Worm (Caenorhabditis elegans) whole organism, L1 larva: ENCODE data around the gene D2023.3.

ENCODE experiments used
- ama-1 ChIP-seq: fragments of 150-350 bp; optimal IDR thresholded peaks from 2 replicates; lab custom pipeline; 2014
- ceh-63 ChIP-seq: fragments of 200-800 bp; sonication (Bioruptor generic); optimal IDR thresholded peaks from 2 replicates; lab custom pipeline; 2018; ENCODE audit warnings: mild to moderate bottlenecking, missing genetic modification characterization, missing compliant biosample characterization
- elt-2 ChIP-seq: sonication (generic microtip); optimal IDR thresholded peaks from 2 replicates; lab custom pipeline; 2016; ENCODE audit warnings: missing genetic modification characterization, mild to moderate bottlenecking, inconsistent platforms, missing compliant biosample characterization, missing genetic modification reagents
- mdl-1 ChIP-seq, 2 experiments: fragments of 150-350 bp; optimal IDR thresholded peaks; 2 replicates each; lab custom pipeline; 2014 to 2017; ENCODE audit warnings: missing biosample characterization in 2 of 2, missing genetic modification characterization in 2 of 2, inconsistent platforms in 1 of 2
- unc-62 ChIP-seq: fragments of 150-350 bp; optimal IDR thresholded peaks from 2 replicates; lab custom pipeline; 2014; ENCODE audit warnings: missing biosample characterization, missing genetic modification reagents, missing genetic modification characterization

ce11 chrV:11839220-11839619, 27.4 kb upstream of the D2023.3 start, which contains the start of gene idpb-5:
- TF ChIP-seq ceh-63 (no peak), ama-1 (no peak), mdl-1 (tag; optimal IDR thresholded peaks at IDR 0.05; lab: Kevin White, UChicago) (no peak), elt-2 (no peak), unc-62 (no peak)
